Fruit fly (Drosophila melanogaster): Measurements from ENCODE around the gene CG3117.

dm6 chr2L:2840311-2840710, 6.7 kb downstream of the CG3117 start:
- TF ChIP-seq psq (optimal IDR thresholded peaks at IDR 0.05) (no peak), Sin3A (optimal IDR thresholded peaks at IDR 0.05) (no peak)
